Fruit fly (Drosophila melanogaster) whole organism, wandering third instar larva: ENCODE results near the gene Fibp.

Experiments
- Abd-B ChIP-seq: fragments of >200 bp; optimal IDR thresholded peaks from 2 replicates; lab custom pipeline; 2017; ENCODE audit warnings: missing biosample characterization, missing genetic modification characterization
- CG32264 ChIP-seq: fragments of 200-800 bp; sonication (Bioruptor generic); optimal IDR thresholded peaks from 2 replicates; lab custom pipeline; 2016; ENCODE audit warnings: missing biosample characterization, missing genetic modification characterization
- CG9705 ChIP-seq: fragments of 200-800 bp; sonication (Bioruptor generic); optimal IDR thresholded peaks from 2 replicates; lab custom pipeline; 2018; ENCODE audit warnings: missing biosample characterization, mild to moderate bottlenecking, missing genetic modification characterization
- CrebA ChIP-seq: fragments of 200-800 bp; sonication (Bioruptor generic); optimal IDR thresholded peaks from 2 replicates; lab custom pipeline; 2016; ENCODE audit warnings: missing biosample characterization, mild to moderate bottlenecking, missing genetic modification characterization, borderline replicate concordance
- Dif ChIP-seq: fragments of 200-275, 200-300 bp; sonication (Bioruptor generic); optimal IDR thresholded peaks from 2 replicates; lab custom pipeline; 2018; ENCODE audit warnings: missing biosample characterization, missing genetic modification characterization; ENCODE audit not compliant: partially characterized antibody
- HLH106 ChIP-seq: fragments of 200-800 bp; optimal IDR thresholded peaks from 3 replicates; lab custom pipeline; 2019; ENCODE audit warnings: missing biosample characterization, mild to moderate bottlenecking, missing genetic modification characterization, moderate library complexity
- Hnf4 ChIP-seq: fragments of 200-800 bp; sonication (Bioruptor generic); optimal IDR thresholded peaks from 2 replicates; lab custom pipeline; 2016; ENCODE audit warnings: missing biosample characterization, mild to moderate bottlenecking, missing genetic modification characterization
- Hr78 ChIP-seq: fragments of >200 bp; optimal IDR thresholded peaks from 2 replicates; lab custom pipeline; 2017; ENCODE audit warnings: missing biosample characterization, missing genetic modification characterization
- Hr83 ChIP-seq: fragments of 200-300 bp; sonication (Bioruptor generic); optimal IDR thresholded peaks from 2 replicates; lab custom pipeline; 2016; ENCODE audit warnings: missing biosample characterization, mild to moderate bottlenecking, missing genetic modification characterization, moderate library complexity; ENCODE audit not compliant: poor library complexity, severe bottlenecking
- Jra ChIP-seq: sonication (Bioruptor generic); optimal IDR thresholded peaks from 2 replicates; lab custom pipeline; 2016; ENCODE audit warnings: missing biosample characterization, missing genetic modification characterization
- Mio ChIP-seq: sonication (Bioruptor generic); optimal IDR thresholded peaks from 2 replicates; lab custom pipeline; 2016; ENCODE audit warnings: missing biosample characterization, missing genetic modification characterization
- Myc ChIP-seq: fragments of >200 bp; optimal IDR thresholded peaks from 2 replicates; lab custom pipeline; 2017
- N ChIP-seq: fragments of >200 bp; optimal IDR thresholded peaks from 2 replicates; lab custom pipeline; 2018; ENCODE audit warnings: missing biosample characterization, missing external identifiers, missing genetic modification characterization
- OdsH ChIP-seq: fragments of 200-800 bp; sonication (Bioruptor generic); optimal IDR thresholded peaks from 2 replicates; lab custom pipeline; 2016; ENCODE audit warnings: missing biosample characterization, mild to moderate bottlenecking, missing genetic modification characterization
- Rel ChIP-seq, 2 experiments: fragments of 200-800 bp; sonication (Bioruptor generic) in 1 of 2; optimal IDR thresholded peaks; 2 replicates in 1 of 2; 3 replicates in 1 of 2; lab custom pipeline; 2016 to 2019; ENCODE audit warnings: mild to moderate bottlenecking in 2 of 2, missing biosample characterization in 2 of 2, missing genetic modification characterization in 2 of 2, moderate library complexity in 1 of 2
- Sp1 ChIP-seq: fragments of 200-800 bp; sonication (Bioruptor generic); optimal IDR thresholded peaks from 3 replicates; lab custom pipeline; 2019; ENCODE audit warnings: missing biosample characterization, mild to moderate bottlenecking, missing genetic modification characterization, moderate library complexity
- Vsx2 ChIP-seq: fragments of 200-300, 225-300 bp; sonication (Bioruptor generic); optimal IDR thresholded peaks from 2 replicates; lab custom pipeline; 2018; ENCODE audit warnings: missing biosample characterization, missing genetic modification characterization; ENCODE audit not compliant: partially characterized antibody
- brk ChIP-seq: fragments of 200-800 bp; sonication (Bioruptor generic); optimal IDR thresholded peaks from 2 replicates; lab custom pipeline; 2016; ENCODE audit warnings: missing biosample characterization, mild to moderate bottlenecking, missing genetic modification characterization
- dl ChIP-seq, 2 experiments: fragments of 175-275, 200-275 bp in 1 of 2; fragments of 200-275 bp in 1 of 2; sonication (Bioruptor generic); optimal IDR thresholded peaks; lab custom pipeline; 2018; ENCODE audit warnings: mild to moderate bottlenecking in 2 of 2, missing biosample characterization in 2 of 2, missing genetic modification characterization in 2 of 2, moderate library complexity in 2 of 2; ENCODE audit not compliant: partially characterized antibody in 2 of 2, insufficient read depth in 1 of 2
- dmrt93B ChIP-seq: fragments of 200-800 bp; sonication (Bioruptor generic); optimal IDR thresholded peaks from 2 replicates; lab custom pipeline; 2018; ENCODE audit warnings: missing biosample characterization, mild to moderate bottlenecking, missing genetic modification characterization
- dsf ChIP-seq: sonication (Bioruptor generic); optimal IDR thresholded peaks from 2 replicates; lab custom pipeline; 2016; ENCODE audit warnings: missing biosample characterization, missing genetic modification characterization, borderline replicate concordance
- foxo ChIP-seq, 2 experiments: fragments of 200-800 bp; sonication (Bioruptor generic); optimal IDR thresholded peaks; 2 replicates in 1 of 2; 3 replicates in 1 of 2; lab custom pipeline; 2016 to 2017; ENCODE audit warnings: missing biosample characterization in 2 of 2, missing genetic modification characterization in 2 of 2
- fru ChIP-seq: fragments of 200-800 bp; sonication (Bioruptor generic); optimal IDR thresholded peaks from 3 replicates; lab custom pipeline; 2016; ENCODE audit warnings: missing biosample characterization, mild to moderate bottlenecking, missing genetic modification characterization
- h ChIP-seq: fragments of 200-800 bp; sonication (Bioruptor generic); optimal IDR thresholded peaks from 3 replicates; lab custom pipeline; 2016; ENCODE audit warnings: missing biosample characterization, mild to moderate bottlenecking, missing genetic modification characterization
- jim ChIP-seq: fragments of 175-275, 200-325 bp; sonication (Bioruptor generic); optimal IDR thresholded peaks from 2 replicates; lab custom pipeline; 2016; ENCODE audit warnings: missing biosample characterization, mild to moderate bottlenecking, missing genetic modification characterization
- pan ChIP-seq: fragments of >200 bp; optimal IDR thresholded peaks from 2 replicates; lab custom pipeline; 2017
- psq ChIP-seq: fragments of 200-800 bp; sonication (Bioruptor generic); optimal IDR thresholded peaks from 3 replicates; lab custom pipeline; 2017; ENCODE audit warnings: missing biosample characterization, mild to moderate bottlenecking, missing genetic modification characterization, moderate library complexity
- rgr ChIP-seq: fragments of 200-800 bp; sonication (Bioruptor generic); optimal IDR thresholded peaks from 3 replicates; lab custom pipeline; 2016; ENCODE audit warnings: missing biosample characterization, mild to moderate bottlenecking, missing genetic modification characterization
- sage ChIP-seq: fragments of 200-800 bp; sonication (Bioruptor generic); optimal IDR thresholded peaks from 2 replicates; lab custom pipeline; 2016; ENCODE audit warnings: missing biosample characterization, mild to moderate bottlenecking, missing genetic modification characterization
- tai ChIP-seq: sonication (Bioruptor generic); optimal IDR thresholded peaks from 2 replicates; lab custom pipeline; 2016; ENCODE audit warnings: missing biosample characterization, missing genetic modification characterization
- usp ChIP-seq: fragments of >200 bp; optimal IDR thresholded peaks from 2 replicates; lab custom pipeline; 2017; ENCODE audit warnings: missing biosample characterization, missing genetic modification characterization
- woc ChIP-seq: sonication (Bioruptor generic); optimal IDR thresholded peaks from 2 replicates; lab custom pipeline; 2016; ENCODE audit warnings: missing biosample characterization, mild to moderate bottlenecking, missing genetic modification characterization

The Fibp gene

dm6 chr3L:19790564-19790928 lies 27.2 kb downstream of the Fibp start:
- TF ChIP-seq foxo (GFP tag; optimal IDR thresholded peaks at IDR 0.05; lab: Kevin White, UChicago) (no peak), Rel (GFP tag; optimal IDR thresholded peaks at IDR 0.05; lab: Kevin White, UChicago) (no peak), Rel (tag; optimal IDR thresholded peaks at IDR 0.05; lab: Kevin White, UChicago) (peak; percentile 51)

dm6 chr3L:19787632-19788031 lies 30.1 kb downstream of the Fibp start:
- no peak for TF ChIP-seq pan (lab: Kevin White, UChicago)
- TF ChIP-seq Hr83 = peak; percentile 28

DNA sequence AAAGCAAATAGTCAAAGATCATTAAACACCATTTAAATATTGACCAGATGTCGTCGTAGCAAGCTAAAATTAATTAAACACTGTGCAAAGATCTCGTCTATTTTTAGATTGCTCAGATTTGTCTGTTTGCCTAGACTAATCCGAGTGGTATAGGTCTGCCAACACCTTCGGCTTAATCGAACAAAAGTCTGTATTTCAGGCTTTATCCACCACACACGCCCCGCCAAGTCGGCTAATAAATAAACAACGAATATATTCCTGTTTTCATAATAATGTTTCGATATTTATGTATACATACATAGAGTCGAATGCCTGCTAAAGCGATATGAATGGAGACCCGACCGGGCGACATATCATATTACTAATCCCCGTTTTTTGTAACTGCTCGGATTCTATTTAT lies 39.2 kb downstream of the Fibp start:
- no peak for TF ChIP-seq Hnf4
- no peak for TF ChIP-seq pan (lab: Kevin White, UChicago)
- no peak for TF ChIP-seq N (GFP tag; lab: Kevin White, UChicago)
- no peak for TF ChIP-seq HLH106 (tag; lab: Kevin White, UChicago)
- TF ChIP-seq Hr78 = no peak
- no peak for TF ChIP-seq OdsH
- no peak for TF ChIP-seq Dif (GFP tag; lab: Kevin White, UChicago)
- no peak for TF ChIP-seq Abd-B (GFP tag; lab: Kevin White, UChicago)
- TF ChIP-seq tai = no peak
- TF ChIP-seq, all 38 proteins: peak for 0

- TF ChIP-seq sage = no peak
- peak; percentile 34 for TF ChIP-seq tai
- TF ChIP-seq Rel (GFP tag; optimal IDR thresholded peaks at IDR 0.05; lab: Kevin White, UChicago) = no peak
- peak; percentile 24 for TF ChIP-seq Rel (tag; optimal IDR thresholded peaks at IDR 0.05; lab: Kevin White, UChicago)
- no peak for TF ChIP-seq OdsH
- TF ChIP-seq Hr78 = no peak
- TF ChIP-seq Sp1 (GFP tag; lab: Kevin White, UChicago) = no peak
- TF ChIP-seq pan (lab: Kevin White, UChicago) = no peak
- TF ChIP-seq brk = peak; percentile 28
- TF ChIP-seq woc (GFP tag; lab: Kevin White, UChicago) = no peak
- TF ChIP-seq usp = no peak
- TF ChIP-seq dl (GFP tag; optimal IDR thresholded peaks at IDR 0.05; lab: Kevin White, UChicago; ENCODE audit: insufficient read depth in 1 of 2, partially characterized antibody in 2 of 2) = no peak
- TF ChIP-seq psq (GFP tag; lab: Kevin White, UChicago) = no peak
- peak; percentile 36 for TF ChIP-seq CrebA (GFP tag; lab: Kevin White, UChicago)
- no peak for TF ChIP-seq fru (GFP tag; lab: Kevin White, UChicago)
- TF ChIP-seq h (GFP tag; lab: Kevin White, UChicago) = peak; percentile 11
- no peak for TF ChIP-seq jim (GFP tag; lab: Kevin White, UChicago)
- peak; percentile 66 for TF ChIP-seq Vsx2
- no peak for TF ChIP-seq dsf
- TF ChIP-seq CG9705 = no peak
- no peak for TF ChIP-seq dmrt93B (GFP tag; lab: Kevin White, UChicago)
- TF ChIP-seq Abd-B (GFP tag; lab: Kevin White, UChicago) = no peak
- no peak for TF ChIP-seq rgr (GFP tag; lab: Kevin White, UChicago)
- TF ChIP-seq Jra (GFP tag; lab: Kevin White, UChicago) = no peak
- TF ChIP-seq Mio (GFP tag; lab: Kevin White, UChicago) = no peak
- TF ChIP-seq Dif (GFP tag; lab: Kevin White, UChicago) = no peak
- TF ChIP-seq CG32264 (GFP tag; lab: Kevin White, UChicago) = no peak
- TF ChIP-seq Myc (lab: Kevin White, UChicago) = no peak
- no peak for TF ChIP-seq foxo (GFP tag; optimal IDR thresholded peaks at IDR 0.05; lab: Kevin White, UChicago)
- TF ChIP-seq Hnf4 = no peak
Measured at dm6 chr3L:19777279-19777960, 40.3 kb downstream of the Fibp start.
